Worm (Caenorhabditis elegans) whole organism, young adult: ENCODE results near the gene F10D7.11.
A peak's percentile ranks its signal among the peaks of the same experiment; 100 is the strongest.

ENCODE experiments used
- B0261.1 ChIP-seq: sonication (generic microtip); optimal IDR thresholded peaks from 2 replicates; lab custom pipeline; 2016; ENCODE audit warnings: mild to moderate bottlenecking, missing genetic modification characterization, moderate library complexity, missing compliant biosample characterization
- C06A6.2 ChIP-seq: fragments of 200-800 bp; sonication (Bioruptor generic); conservative IDR thresholded peaks from 2 replicates; pipeline ENCODE4 v1.3.6; 2022; ENCODE audit warnings: missing genetic modification characterization, missing compliant biosample characterization
- F55B11.4 ChIP-seq: sonication (generic microtip); optimal IDR thresholded peaks from 2 replicates; lab custom pipeline; 2016; ENCODE audit warnings: missing compliant biosample characterization, missing genetic modification characterization, borderline replicate concordance; ENCODE audit not compliant: insufficient read depth
- Y56A3A.18 ChIP-seq: fragments of 200-800 bp; sonication (Bioruptor generic); IDR thresholded peaks from 2 replicates; pipeline ENCODE4 v1.3.6; 2022; ENCODE audit warnings: missing genetic modification reagents, missing genetic modification characterization, missing compliant biosample characterization
- Y67H2A.10 ChIP-seq: fragments of 200-800 bp; sonication (Bioruptor generic); conservative IDR thresholded peaks from 2 replicates; pipeline ENCODE4 v1.3.6; 2022; ENCODE audit warnings: missing genetic modification reagents, missing genetic modification characterization, missing compliant biosample characterization
- Y95B8A.8 ChIP-seq: fragments of 200-800 bp; sonication (Bioruptor generic); IDR thresholded peaks from 2 replicates; pipeline ENCODE4 v1.3.6; 2022; ENCODE audit warnings: missing genetic modification reagents, missing genetic modification characterization, missing compliant biosample characterization
- ZK185.1 ChIP-seq: sonication (generic microtip); optimal IDR thresholded peaks from 2 replicates; lab custom pipeline; 2016; ENCODE audit warnings: mild to moderate bottlenecking, missing genetic modification characterization, missing compliant biosample characterization; ENCODE audit not compliant: poor library complexity, severe bottlenecking
- ama-1 ChIP-seq, 3 experiments: fragments of 150-350 bp in 1 of 3; sonication (generic microtip) in 2 of 3; optimal IDR thresholded peaks; 2 replicates each; lab custom pipeline; 2014 to 2018; ENCODE audit warnings: missing biosample characterization in 2 of 3, missing genetic modification characterization in 2 of 3, missing genetic modification reagents in 2 of 3
- athp-1 ChIP-seq: sonication (generic microtip); optimal IDR thresholded peaks from 2 replicates; lab custom pipeline; 2017; ENCODE audit warnings: mild to moderate bottlenecking, missing genetic modification characterization, missing compliant biosample characterization
- attf-5 ChIP-seq: fragments of 200-800 bp; sonication (Bioruptor generic); optimal IDR thresholded peaks from 2 replicates; lab custom pipeline; 2018; ENCODE audit warnings: mild to moderate bottlenecking, missing genetic modification characterization, missing compliant biosample characterization
- ceh-100 ChIP-seq: fragments of 200-800 bp; sonication (Bioruptor generic); IDR thresholded peaks from 2 replicates; pipeline ENCODE4 v1.3.6; 2022; ENCODE audit warnings: missing genetic modification reagents, missing genetic modification characterization, missing compliant biosample characterization
- chd-7 ChIP-seq: sonication (generic microtip); optimal IDR thresholded peaks from 2 replicates; lab custom pipeline; 2016; ENCODE audit warnings: mild to moderate bottlenecking, missing genetic modification characterization, moderate library complexity, missing compliant biosample characterization
- dox-1 ChIP-seq: fragments of 200-800 bp; sonication (Bioruptor generic); IDR thresholded peaks from 2 replicates; pipeline ENCODE4 v1.3.6; 2022; ENCODE audit warnings: missing genetic modification reagents, missing genetic modification characterization, missing compliant biosample characterization
- ekl-4 ChIP-seq: fragments of 200-800 bp; sonication (Bioruptor generic); IDR thresholded peaks from 2 replicates; pipeline ENCODE4 v1.3.6; 2022; ENCODE audit warnings: missing genetic modification reagents, missing genetic modification characterization, missing compliant biosample characterization
- him-1 ChIP-seq: sonication (generic microtip); optimal IDR thresholded peaks from 2 replicates; lab custom pipeline; 2016; ENCODE audit warnings: missing genotype, missing genetic modification reagents, missing genetic modification characterization, missing compliant biosample characterization
- hlh-26 ChIP-seq: fragments of 200-800 bp; sonication (Bioruptor generic); conservative IDR thresholded peaks from 2 replicates; pipeline ENCODE4 v1.3.6; 2022; ENCODE audit warnings: missing genetic modification reagents, missing genetic modification characterization, missing compliant biosample characterization
- hmg-1.2 ChIP-seq: fragments of 200-800 bp; sonication (Bioruptor generic); IDR thresholded peaks from 2 replicates; pipeline ENCODE4 v1.3.6; 2022; ENCODE audit warnings: missing genetic modification reagents, missing genetic modification characterization, missing compliant biosample characterization
- hrde-1 ChIP-seq: sonication (generic microtip); optimal IDR thresholded peaks from 2 replicates; lab custom pipeline; 2016; ENCODE audit warnings: missing genetic modification characterization, mild to moderate bottlenecking, missing compliant biosample characterization, moderate library complexity, missing genotype, missing genetic modification reagents, borderline replicate concordance
- lag-1 ChIP-seq: fragments of 200-800 bp; sonication (Bioruptor generic); IDR thresholded peaks from 2 replicates; pipeline ENCODE4 v1.3.6; 2022; ENCODE audit warnings: missing genetic modification reagents, missing genetic modification characterization, missing compliant biosample characterization
- let-607 ChIP-seq, 2 experiments: fragments of 200-800 bp in 1 of 2; sonication (Bioruptor generic) in 1 of 2; sonication (generic microtip) in 1 of 2; optimal IDR thresholded peaks; 2 replicates each; lab custom pipeline; 2016 to 2018; ENCODE audit warnings: mild to moderate bottlenecking in 2 of 2, missing compliant biosample characterization in 2 of 2, missing genetic modification characterization in 2 of 2, moderate library complexity in 2 of 2, missing genotype in 1 of 2
- lin-26 ChIP-seq: fragments of 200-800 bp; sonication (Bioruptor generic); IDR thresholded peaks from 2 replicates; pipeline ENCODE4 v1.3.6; 2022; ENCODE audit warnings: missing genetic modification reagents, missing genetic modification characterization, missing compliant biosample characterization
- lsl-1 ChIP-seq: fragments of 200-800 bp; sonication (Bioruptor generic); optimal IDR thresholded peaks from 2 replicates; lab custom pipeline; 2018; ENCODE audit warnings: mild to moderate bottlenecking, missing genetic modification characterization, moderate library complexity, missing compliant biosample characterization
- madf-8 ChIP-seq: fragments of 200-800 bp; sonication (Bioruptor generic); conservative IDR thresholded peaks from 2 replicates; pipeline ENCODE4 v1.3.6; 2022; ENCODE audit warnings: missing genetic modification reagents, missing genetic modification characterization, missing compliant biosample characterization
- nfya-2 ChIP-seq: fragments of 200-800 bp; sonication (Bioruptor generic); IDR thresholded peaks from 2 replicates; pipeline ENCODE4 v1.3.6; 2022; ENCODE audit warnings: missing genetic modification reagents, missing genetic modification characterization, missing compliant biosample characterization
- nhr-80 ChIP-seq: sonication (generic microtip); optimal IDR thresholded peaks from 2 replicates; lab custom pipeline; 2016; ENCODE audit warnings: missing genetic modification characterization, missing compliant biosample characterization
- nhr-90 ChIP-seq: sonication (generic microtip); optimal IDR thresholded peaks from 2 replicates; lab custom pipeline; 2016; ENCODE audit warnings: missing genotype, mild to moderate bottlenecking, missing genetic modification characterization, missing compliant biosample characterization
- pbrm-1 ChIP-seq: fragments of 200-800 bp; sonication (Bioruptor generic); IDR thresholded peaks from 2 replicates; pipeline ENCODE4 v1.3.6; 2022; ENCODE audit warnings: missing genetic modification reagents, missing genetic modification characterization, missing compliant biosample characterization
- rpc-1 ChIP-seq, 2 experiments: fragments of 150-350 bp in 1 of 2; sonication (generic microtip) in 1 of 2; optimal IDR thresholded peaks; 2 replicates each; lab custom pipeline; 2014 to 2018; ENCODE audit warnings: missing biosample characterization in 1 of 2, missing genetic modification characterization in 1 of 2, missing genetic modification reagents in 1 of 2, missing genotype in 1 of 2
- snpc-4 ChIP-seq, 5 experiments: fragments of 150-350 bp in 1 of 5; sonication (generic microtip) in 4 of 5; optimal IDR thresholded peaks; 2 replicates each; lab custom pipeline; 2014 to 2018; ENCODE audit warnings: missing genetic modification characterization in 5 of 5, missing biosample characterization in 3 of 5, antibody characterized with exemption in 2 of 5, mild to moderate bottlenecking in 2 of 5, missing compliant biosample characterization in 2 of 5, missing genotype in 2 of 5, moderate library complexity in 2 of 5, missing genetic modification reagents in 1 of 5
- somi-1 ChIP-seq: fragments of 200-800 bp; sonication (Bioruptor generic); optimal IDR thresholded peaks from 2 replicates; lab custom pipeline; 2018; ENCODE audit warnings: mild to moderate bottlenecking, missing genetic modification characterization, missing compliant biosample characterization
- tbp1 ChIP-seq: fragments of 200-800 bp; sonication (Bioruptor generic); optimal IDR thresholded peaks from 2 replicates; lab custom pipeline; 2018; ENCODE audit warnings: mild to moderate bottlenecking, missing genetic modification characterization, missing compliant biosample characterization
- zfh-2 ChIP-seq: fragments of 200-800 bp; sonication (Bioruptor generic); conservative IDR thresholded peaks from 2 replicates; pipeline ENCODE4 v1.3.6; 2022; ENCODE audit warnings: missing genetic modification reagents, missing genetic modification characterization, missing compliant biosample characterization
- ztf-25 ChIP-seq: fragments of 200-800 bp; sonication (Bioruptor generic); IDR thresholded peaks from 2 replicates; pipeline ENCODE4 v1.3.6; 2022; ENCODE audit warnings: missing genetic modification reagents, missing genetic modification characterization, missing compliant biosample characterization

The F10D7.11 gene

ce11 chrX:17392182-17392581, 29.6 kb downstream of the F10D7.11 start (continued):
- TF ChIP-seq hmg-1.2, result peak; percentile 43; the same call in 1 of the 2 replicates
- TF ChIP-seq hrde-1, result no peak
- TF ChIP-seq, all 124 proteins: peak for 17

ce11 chrX:17396456-17396855, 33.8 kb downstream of the F10D7.11 start, which contains the start of the genes vap-1 and F11C7.2:
Gene vap-1, minus strand, starts transcription at chrX:17396556.
Gene F11C7.2, plus strand, starts transcription at chrX:17396814.
- TF ChIP-seq lag-1 (no peak), nhr-90 (tag; lab: Kevin White, UChicago) (no peak), ztf-25 (no peak), C06A6.2 (GFP tag; lab: Robert Waterston, UW) (no peak), let-607 (tag; optimal IDR thresholded peaks at IDR 0.05; lab: Kevin White, UChicago) (no peak), him-1 (tag; lab: Kevin White, UChicago) (no peak), athp-1 (tag; lab: Kevin White, UChicago) (no peak), nfya-2 (no peak), madf-8 (GFP tag; lab: Robert Waterston, UW) (no peak), ekl-4 (GFP tag; lab: Robert Waterston, UW) (no peak), Y67H2A.10 (no peak)

- TF ChIP-seq hlh-26 (GFP tag; lab: Robert Waterston, UW) (no peak), lsl-1 (GFP tag; lab: Kevin White, UChicago) (no peak), attf-5 (no peak), somi-1 (GFP tag; lab: Kevin White, UChicago) (no peak), zfh-2 (GFP tag; lab: Robert Waterston, UW) (no peak), Y95B8A.8 (no peak), ZK185.1 (tag; lab: Kevin White, UChicago) (no peak), rpc-1 (optimal IDR thresholded peaks at IDR 0.05; lab: Kevin White, UChicago) (no peak), rpc-1 (tag; optimal IDR thresholded peaks at IDR 0.05; lab: Kevin White, UChicago) (no peak), F55B11.4 (tag; lab: Kevin White, UChicago) (no peak), madf-8 (GFP tag; lab: Robert Waterston, UW) (no peak)
Measured at ce11 chrX:17398293-17398692, 35.7 kb downstream of the F10D7.11 start, which contains the start of gene F11C7.7. Gene F11C7.7, plus strand, starts transcription at chrX:17398593.

- TF ChIP-seq chd-7 (tag; lab: Kevin White, UChicago), result no peak
- peak; percentile 42 for TF ChIP-seq rpc-1 (optimal IDR thresholded peaks at IDR 0.05; lab: Kevin White, UChicago)
- TF ChIP-seq rpc-1 (tag; optimal IDR thresholded peaks at IDR 0.05; lab: Kevin White, UChicago), result peak; percentile 65
- peak; percentile 43; the same call in 1 of the 2 replicates for TF ChIP-seq dox-1 (GFP tag; lab: Robert Waterston, UW)
- TF ChIP-seq B0261.1, result peak; percentile 54
- TF ChIP-seq somi-1 (GFP tag; lab: Kevin White, UChicago), result no peak
- TF ChIP-seq tbp1 (GFP tag; lab: Kevin White, UChicago), result peak; percentile 82
- TF ChIP-seq lin-26, result peak; percentile 56
Measured at ce11 chrX:17400425-17400824, 37.8 kb downstream of the F10D7.11 start.

DNA sequence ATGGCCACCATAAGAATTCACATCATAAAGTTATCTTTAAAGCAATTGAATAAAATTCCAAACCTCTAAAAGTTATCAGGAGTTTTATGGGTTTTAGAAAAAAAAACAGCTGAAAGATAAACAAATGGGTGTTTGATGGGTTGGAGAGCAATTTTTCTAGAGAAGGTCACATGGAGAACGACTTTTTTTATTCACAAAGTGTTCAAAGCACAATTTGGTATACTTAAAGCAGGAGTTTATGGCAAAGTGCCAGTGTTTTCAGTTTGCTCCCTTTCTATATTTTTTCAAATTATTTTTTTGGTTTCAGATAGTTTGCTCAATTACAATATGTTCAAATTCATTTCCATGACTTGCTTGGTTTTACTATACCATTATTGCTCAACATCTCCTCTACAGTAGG, 38.6 kb downstream of the F10D7.11 start, which contains the start of gene F11C7.6:
Gene F11C7.6, plus strand, starts transcription at position 301 of the 400 bp plus-strand sequence.
- TF ChIP-seq Y56A3A.18 (no peak), lag-1 (no peak), nhr-80 (tag; lab: Kevin White, UChicago) (no peak), ama-1 (optimal IDR thresholded peaks at IDR 0.05; lab: Kevin White, UChicago) (no peak), ama-1 (GFP tag; optimal IDR thresholded peaks at IDR 0.05; lab: Kevin White, UChicago) (no peak), pbrm-1 (GFP tag; lab: Robert Waterston, UW) (no peak), madf-8 (GFP tag; lab: Robert Waterston, UW) (no peak), snpc-4 (GFP tag; optimal IDR thresholded peaks at IDR 0.05; lab: Kevin White, UChicago) (no peak), snpc-4 (tag; optimal IDR thresholded peaks at IDR 0.05; lab: Kevin White, UChicago) (no peak), ceh-100 (GFP tag; lab: Robert Waterston, UW) (no peak)
